Worm (Caenorhabditis elegans) whole organism, young adult: Measurements from ENCODE around the gene unc-49.
A peak's percentile ranks its signal among the peaks of the same experiment; 100 is the strongest.

Source experiments
- B0019.2 ChIP-seq: fragments of 200-800 bp; sonication (Bioruptor generic); conservative IDR thresholded peaks from 2 replicates; pipeline ENCODE4 v1.3.6; 2022; ENCODE audit warnings: missing genetic modification reagents, missing genetic modification characterization, missing compliant biosample characterization
- B0035.1 ChIP-seq: sonication (generic microtip); optimal IDR thresholded peaks from 2 replicates; lab custom pipeline; 2016; ENCODE audit warnings: missing genetic modification characterization, mild to moderate bottlenecking, missing compliant biosample characterization, missing genotype, missing genetic modification reagents
- C17E4.6 ChIP-seq: fragments of 200-800 bp; sonication (Bioruptor generic); IDR thresholded peaks from 2 replicates; pipeline ENCODE4 v1.3.6; 2022; ENCODE audit warnings: missing genetic modification reagents, missing genetic modification characterization, missing compliant biosample characterization
- F23B12.7 ChIP-seq: sonication (generic microtip); optimal IDR thresholded peaks from 2 replicates; lab custom pipeline; 2017; ENCODE audit warnings: missing genetic modification characterization, mild to moderate bottlenecking, missing compliant biosample characterization, antibody characterized with exemption, moderate library complexity; ENCODE audit not compliant: insufficient read depth
- F39B2.1 ChIP-seq: fragments of 200-800 bp; sonication (Bioruptor generic); IDR thresholded peaks from 2 replicates; pipeline ENCODE4 v1.3.6; 2022; ENCODE audit warnings: missing genetic modification reagents, missing genetic modification characterization, missing compliant biosample characterization
- F52B5.7 ChIP-seq: sonication (generic microtip); optimal IDR thresholded peaks from 2 replicates; lab custom pipeline; 2016; ENCODE audit warnings: mild to moderate bottlenecking, missing genetic modification characterization, missing compliant biosample characterization
- T07F8.4 ChIP-seq: sonication (generic microtip); optimal IDR thresholded peaks from 2 replicates; lab custom pipeline; 2016; ENCODE audit warnings: mild to moderate bottlenecking, missing genetic modification characterization, moderate library complexity, missing compliant biosample characterization
- T26A5.8 ChIP-seq: sonication (generic microtip); optimal IDR thresholded peaks from 2 replicates; lab custom pipeline; 2016; ENCODE audit warnings: missing genetic modification characterization, missing compliant biosample characterization
- Y67H2A.10 ChIP-seq: fragments of 200-800 bp; sonication (Bioruptor generic); conservative IDR thresholded peaks from 2 replicates; pipeline ENCODE4 v1.3.6; 2022; ENCODE audit warnings: missing genetic modification reagents, missing genetic modification characterization, missing compliant biosample characterization
- Y79H2A.3 ChIP-seq: fragments of 200-800 bp; sonication (Bioruptor generic); conservative IDR thresholded peaks from 2 replicates; pipeline ENCODE4 v1.3.6; 2022; ENCODE audit warnings: missing genetic modification reagents, missing genetic modification characterization, missing compliant biosample characterization
- Y95B8A.8 ChIP-seq: fragments of 200-800 bp; sonication (Bioruptor generic); IDR thresholded peaks from 2 replicates; pipeline ENCODE4 v1.3.6; 2022; ENCODE audit warnings: missing genetic modification reagents, missing genetic modification characterization, missing compliant biosample characterization
- ZK185.1 ChIP-seq: sonication (generic microtip); optimal IDR thresholded peaks from 2 replicates; lab custom pipeline; 2016; ENCODE audit warnings: mild to moderate bottlenecking, missing genetic modification characterization, missing compliant biosample characterization; ENCODE audit not compliant: poor library complexity, severe bottlenecking
- ama-1 ChIP-seq, 3 experiments: fragments of 150-350 bp in 1 of 3; sonication (generic microtip) in 2 of 3; optimal IDR thresholded peaks; 2 replicates each; lab custom pipeline; 2014 to 2018; ENCODE audit warnings: missing biosample characterization in 2 of 3, missing genetic modification characterization in 2 of 3, missing genetic modification reagents in 2 of 3
- atf-7 ChIP-seq: sonication (generic microtip); optimal IDR thresholded peaks from 2 replicates; lab custom pipeline; 2017; ENCODE audit warnings: mild to moderate bottlenecking, missing genetic modification characterization, missing compliant biosample characterization
- bed-1 ChIP-seq: fragments of 200-800 bp; sonication (Bioruptor generic); IDR thresholded peaks from 2 replicates; pipeline ENCODE4 v1.3.6; 2022; ENCODE audit warnings: missing genetic modification reagents, missing genetic modification characterization, missing compliant biosample characterization
- cebp-1 ChIP-seq, 2 experiments: fragments of 200-800 bp in 1 of 2; sonication (Bioruptor generic) in 1 of 2; sonication (generic microtip) in 1 of 2; IDR thresholded peaks in 1 of 2; optimal IDR thresholded peaks in 1 of 2; 2 replicates each; pipeline versions ENCODE4 v1.3.6 to Lab custom; 2017 to 2022; ENCODE audit warnings: missing compliant biosample characterization in 2 of 2, missing genetic modification characterization in 2 of 2, mild to moderate bottlenecking in 1 of 2, missing genetic modification reagents in 1 of 2, moderate library complexity in 1 of 2
- ceh-100 ChIP-seq: fragments of 200-800 bp; sonication (Bioruptor generic); IDR thresholded peaks from 2 replicates; pipeline ENCODE4 v1.3.6; 2022; ENCODE audit warnings: missing genetic modification reagents, missing genetic modification characterization, missing compliant biosample characterization
- dpff-1 ChIP-seq: sonication (generic microtip); optimal IDR thresholded peaks from 2 replicates; lab custom pipeline; 2017; ENCODE audit warnings: mild to moderate bottlenecking, missing genetic modification characterization, missing compliant biosample characterization
- ekl-4 ChIP-seq: fragments of 200-800 bp; sonication (Bioruptor generic); IDR thresholded peaks from 2 replicates; pipeline ENCODE4 v1.3.6; 2022; ENCODE audit warnings: missing genetic modification reagents, missing genetic modification characterization, missing compliant biosample characterization
- hlh-26 ChIP-seq: fragments of 200-800 bp; sonication (Bioruptor generic); conservative IDR thresholded peaks from 2 replicates; pipeline ENCODE4 v1.3.6; 2022; ENCODE audit warnings: missing genetic modification reagents, missing genetic modification characterization, missing compliant biosample characterization
- hsf-1 ChIP-seq: fragments of 200-800 bp; sonication (Bioruptor generic); IDR thresholded peaks from 2 replicates; pipeline ENCODE4 v1.3.6; 2022; ENCODE audit warnings: missing genetic modification reagents, missing genetic modification characterization, missing compliant biosample characterization
- lin-26 ChIP-seq: fragments of 200-800 bp; sonication (Bioruptor generic); IDR thresholded peaks from 2 replicates; pipeline ENCODE4 v1.3.6; 2022; ENCODE audit warnings: missing genetic modification reagents, missing genetic modification characterization, missing compliant biosample characterization
- lin-35 ChIP-seq, 3 experiments: fragments of 150-350 bp in 2 of 3; sonication (generic microtip) in 1 of 3; optimal IDR thresholded peaks; 2 replicates each; lab custom pipeline; 2014 to 2018; ENCODE audit warnings: missing biosample characterization in 3 of 3, missing genetic modification characterization in 3 of 3, missing genetic modification reagents in 3 of 3
- lin-54 ChIP-seq: fragments of 200-800 bp; sonication (Bioruptor generic); optimal IDR thresholded peaks from 2 replicates; lab custom pipeline; 2018; ENCODE audit warnings: mild to moderate bottlenecking, missing genetic modification characterization, missing compliant biosample characterization
- nhr-90 ChIP-seq: sonication (generic microtip); optimal IDR thresholded peaks from 2 replicates; lab custom pipeline; 2016; ENCODE audit warnings: missing genotype, mild to moderate bottlenecking, missing genetic modification characterization, missing compliant biosample characterization
- repo-1 ChIP-seq: sonication (generic microtip); optimal IDR thresholded peaks from 2 replicates; lab custom pipeline; 2017; ENCODE audit warnings: mild to moderate bottlenecking, missing genetic modification characterization, missing compliant biosample characterization
- rpc-1 ChIP-seq, 2 experiments: fragments of 150-350 bp in 1 of 2; sonication (generic microtip) in 1 of 2; optimal IDR thresholded peaks; 2 replicates each; lab custom pipeline; 2014 to 2018; ENCODE audit warnings: missing biosample characterization in 1 of 2, missing genetic modification characterization in 1 of 2, missing genetic modification reagents in 1 of 2, missing genotype in 1 of 2
- snpc-1.1 ChIP-seq: sonication (generic microtip); optimal IDR thresholded peaks from 2 replicates; lab custom pipeline; 2017; ENCODE audit warnings: missing genetic modification characterization, mild to moderate bottlenecking, missing compliant biosample characterization, antibody characterized with exemption, moderate library complexity, missing genotype, missing genetic modification reagents; ENCODE audit not compliant: insufficient read depth
- snpc-4 ChIP-seq, 5 experiments: fragments of 150-350 bp in 1 of 5; sonication (generic microtip) in 4 of 5; optimal IDR thresholded peaks; 2 replicates each; lab custom pipeline; 2014 to 2018; ENCODE audit warnings: missing genetic modification characterization in 5 of 5, missing biosample characterization in 3 of 5, antibody characterized with exemption in 2 of 5, mild to moderate bottlenecking in 2 of 5, missing compliant biosample characterization in 2 of 5, missing genotype in 2 of 5, moderate library complexity in 2 of 5, missing genetic modification reagents in 1 of 5
- tbx-9 ChIP-seq: sonication (generic microtip); optimal IDR thresholded peaks from 2 replicates; lab custom pipeline; 2016; ENCODE audit warnings: borderline replicate concordance, missing genetic modification characterization, inconsistent platforms, missing compliant biosample characterization
- unc-130 ChIP-seq: sonication (generic microtip); optimal IDR thresholded peaks from 2 replicates; lab custom pipeline; 2016; ENCODE audit warnings: missing genetic modification reagents, missing genetic modification characterization, missing compliant biosample characterization
- unc-62 ChIP-seq: fragments of 150-350 bp; optimal IDR thresholded peaks from 2 replicates; lab custom pipeline; 2014; ENCODE audit warnings: missing biosample characterization, missing genetic modification reagents, missing genetic modification characterization
- ztf-25 ChIP-seq: fragments of 200-800 bp; sonication (Bioruptor generic); IDR thresholded peaks from 2 replicates; pipeline ENCODE4 v1.3.6; 2022; ENCODE audit warnings: missing genetic modification reagents, missing genetic modification characterization, missing compliant biosample characterization
- ztf-28 ChIP-seq: fragments of 200-800 bp; sonication (Bioruptor generic); IDR thresholded peaks from 2 replicates; pipeline ENCODE4 v1.3.6; 2022; ENCODE audit warnings: missing genetic modification reagents, missing genetic modification characterization, missing compliant biosample characterization

Gene unc-49

ce11 chrIII:10521219-10521618 lies 657 bp downstream of the unc-49 start:
- TF ChIP-seq hsf-1 (GFP tag; lab: Robert Waterston, UW) (no peak), B0035.1 (tag; lab: Kevin White, UChicago) (no peak), tbx-9 (tag; lab: Kevin White, UChicago) (no peak), ekl-4 (GFP tag; lab: Robert Waterston, UW) (no peak), C17E4.6 (GFP tag; lab: Robert Waterston, UW) (no peak), atf-7 (no peak), unc-62 (GFP tag; lab: Kevin White, UChicago) (no peak), lin-54 (GFP tag; lab: Kevin White, UChicago) (no peak), hlh-26 (GFP tag; lab: Robert Waterston, UW) (no peak), lin-26 (GFP tag; lab: Robert Waterston, UW) (no peak), repo-1 (tag; lab: Kevin White, UChicago) (no peak), T26A5.8 (tag; lab: Kevin White, UChicago) (no peak), F39B2.1 (GFP tag; lab: Robert Waterston, UW) (no peak), rpc-1 (optimal IDR thresholded peaks at IDR 0.05; lab: Kevin White, UChicago) (no peak), rpc-1 (tag; optimal IDR thresholded peaks at IDR 0.05; lab: Kevin White, UChicago) (no peak)

ce11 chrIII:10523025-10523424 lies 2.5 kb downstream of the unc-49 start:
- TF ChIP-seq lin-35 (GFP tag; optimal IDR thresholded peaks at IDR 0.05; lab: Kevin White, UChicago) (no peak), T07F8.4 (tag; lab: Kevin White, UChicago) (no peak), ama-1 (optimal IDR thresholded peaks at IDR 0.05; lab: Kevin White, UChicago) (no peak), ama-1 (GFP tag; optimal IDR thresholded peaks at IDR 0.05; lab: Kevin White, UChicago) (no peak), dpff-1 (tag; lab: Kevin White, UChicago) (no peak), unc-130 (GFP tag; lab: Kevin White, UChicago) (no peak), bed-1 (GFP tag; lab: Robert Waterston, UW) (no peak), snpc-1.1 (no peak), B0019.2 (no peak), Y67H2A.10 (GFP tag; lab: Robert Waterston, UW) (no peak), Y95B8A.8 (no peak), ZK185.1 (tag; lab: Kevin White, UChicago) (no peak), cebp-1 (GFP tag; IDR thresholded peaks at IDR 0.05; lab: Robert Waterston, UW) (no peak), cebp-1 (tag; optimal IDR thresholded peaks at IDR 0.05; lab: Kevin White, UChicago) (no peak), ztf-28 (no peak), ztf-25 (GFP tag; lab: Robert Waterston, UW) (no peak), tbx-9 (tag; lab: Kevin White, UChicago) (no peak)

- TF ChIP-seq nhr-90 (tag; lab: Kevin White, UChicago) (no peak), snpc-4 (GFP tag; optimal IDR thresholded peaks at IDR 0.05; lab: Kevin White, UChicago) (peak; percentile 21), snpc-4 (tag; optimal IDR thresholded peaks at IDR 0.05; lab: Kevin White, UChicago) (peak in 3 of 4 experiments; percentile 53 to 74 (median 59))
- TF ChIP-seq, all 124 proteins: peak for 1
Observed at ce11 chrIII:10524823-10525222, 4.3 kb downstream of the unc-49 start.

- no peak for TF ChIP-seq tbx-9 (tag; lab: Kevin White, UChicago)
- TF ChIP-seq F23B12.7 (tag; lab: Kevin White, UChicago), result no peak
- TF ChIP-seq Y79H2A.3 (GFP tag; lab: Robert Waterston, UW), result no peak
- no peak for TF ChIP-seq cebp-1 (GFP tag; IDR thresholded peaks at IDR 0.05; lab: Robert Waterston, UW)
- TF ChIP-seq cebp-1 (tag; optimal IDR thresholded peaks at IDR 0.05; lab: Kevin White, UChicago), result peak; percentile 3
- no peak for TF ChIP-seq ceh-100
- no peak for TF ChIP-seq F52B5.7
Observed at ce11 chrIII:10525927-10526326, 5.4 kb downstream of the unc-49 start.
